Fruit fly (Drosophila melanogaster) ovary, adult (tissue): ENCODE results near the gene CG34258.

Experiments
- CG17801 ChIP-seq: fragments of 200-800 bp; optimal IDR thresholded peaks from 2 replicates; lab custom pipeline; 2019; ENCODE audit warnings: missing biosample characterization, mild to moderate bottlenecking, missing genetic modification characterization, moderate library complexity; ENCODE audit not compliant: partially characterized antibody

The CG34258 gene

dm6 chr3L:19903400-19903846, 48.3 kb downstream of the CG34258 start:
- TF ChIP-seq CG17801 (GFP tag; lab: Kevin White, UChicago) = no peak

- TF ChIP-seq CG17801 (GFP tag; lab: Kevin White, UChicago) = peak; percentile 50
Observed at dm6 chr3L:19902560-19903399, 49.0 kb downstream of the CG34258 start.

dm6 chr3L:19901486-19902255, 50.1 kb downstream of the CG34258 start:
- TF ChIP-seq CG17801 (GFP tag; lab: Kevin White, UChicago) = no peak
